Worm (Caenorhabditis elegans) whole organism, late embryonic: ENCODE measurements around the gene pph-5.

Source experiments
- C08G9.2 ChIP-seq: sonication (generic microtip); optimal IDR thresholded peaks from 2 replicates; lab custom pipeline; 2016; ENCODE audit warnings: mild to moderate bottlenecking, missing genetic modification characterization, moderate library complexity, missing compliant biosample characterization
- C38D4.7 ChIP-seq: fragments of 200-800 bp; sonication (Bioruptor generic); optimal IDR thresholded peaks from 2 replicates; lab custom pipeline; 2018; ENCODE audit warnings: mild to moderate bottlenecking, missing genetic modification characterization, moderate library complexity, missing compliant biosample characterization
- F13H6.1 ChIP-seq: sonication (generic microtip); optimal IDR thresholded peaks from 2 replicates; lab custom pipeline; 2016; ENCODE audit warnings: missing genetic modification characterization, missing compliant biosample characterization
- Y22D7AL.16 ChIP-seq: sonication (generic microtip); optimal IDR thresholded peaks from 2 replicates; lab custom pipeline; 2016; ENCODE audit warnings: missing genetic modification characterization, missing compliant biosample characterization
- ahr-1 ChIP-seq: sonication (generic microtip); optimal IDR thresholded peaks from 2 replicates; lab custom pipeline; 2016; ENCODE audit warnings: missing genetic modification characterization, missing compliant biosample characterization
- ceh-2 ChIP-seq: sonication (generic microtip); optimal IDR thresholded peaks from 2 replicates; lab custom pipeline; 2016; ENCODE audit warnings: missing genotype, missing genetic modification characterization, missing compliant biosample characterization
- ceh-22 ChIP-seq: sonication (generic microtip); optimal IDR thresholded peaks from 2 replicates; lab custom pipeline; 2017; ENCODE audit warnings: missing biosample characterization, missing genetic modification characterization
- ceh-30 ChIP-seq: fragments of 150-350 bp; optimal IDR thresholded peaks from 2 replicates; lab custom pipeline; 2014; ENCODE audit warnings: missing biosample characterization, missing genetic modification characterization
- ceh-34 ChIP-seq: sonication (generic microtip); optimal IDR thresholded peaks from 2 replicates; lab custom pipeline; 2016; ENCODE audit warnings: mild to moderate bottlenecking, missing genetic modification characterization, missing compliant biosample characterization
- ceh-45 ChIP-seq: fragments of 200-800 bp; sonication (Bioruptor generic); IDR thresholded peaks from 2 replicates; pipeline ENCODE4 v1.3.6; 2022; ENCODE audit warnings: missing genetic modification reagents, missing genetic modification characterization, missing compliant biosample characterization
- che-1 ChIP-seq: sonication (generic microtip); optimal IDR thresholded peaks from 2 replicates; lab custom pipeline; 2016; ENCODE audit warnings: mild to moderate bottlenecking, missing genetic modification characterization, missing compliant biosample characterization
- dve-1 ChIP-seq: sonication (generic microtip); optimal IDR thresholded peaks from 2 replicates; lab custom pipeline; 2017; ENCODE audit warnings: antibody characterized with exemption, mild to moderate bottlenecking, missing genetic modification characterization, missing compliant biosample characterization
- elt-4 ChIP-seq: sonication (generic microtip); optimal IDR thresholded peaks from 2 replicates; lab custom pipeline; 2016; ENCODE audit warnings: missing genetic modification characterization, missing compliant biosample characterization
- fax-1 ChIP-seq: sonication (generic microtip); optimal IDR thresholded peaks from 2 replicates; lab custom pipeline; 2016; ENCODE audit warnings: missing genotype, missing genetic modification characterization, missing compliant biosample characterization
- fkh-10 ChIP-seq: fragments of 150-350 bp; optimal IDR thresholded peaks from 2 replicates; lab custom pipeline; 2014; ENCODE audit warnings: missing biosample characterization, missing genetic modification reagents, missing genetic modification characterization
- gmeb-2 ChIP-seq: sonication (generic microtip); optimal IDR thresholded peaks from 2 replicates; lab custom pipeline; 2016; ENCODE audit warnings: missing genetic modification characterization, inconsistent platforms, missing compliant biosample characterization
- hlh-15 ChIP-seq: sonication (generic microtip); optimal IDR thresholded peaks from 2 replicates; lab custom pipeline; 2016; ENCODE audit warnings: missing genetic modification characterization, missing compliant biosample characterization
- hlh-30 ChIP-seq: sonication (generic microtip); optimal IDR thresholded peaks from 2 replicates; lab custom pipeline; 2017; ENCODE audit warnings: antibody characterized with exemption, missing genetic modification characterization, missing compliant biosample characterization; ENCODE audit not compliant: insufficient read depth
- hlh-6 ChIP-seq: sonication (generic microtip); optimal IDR thresholded peaks from 2 replicates; lab custom pipeline; 2016; ENCODE audit warnings: missing genotype, missing genetic modification characterization, missing compliant biosample characterization
- hlh-8 ChIP-seq: sonication (generic microtip); optimal IDR thresholded peaks from 2 replicates; lab custom pipeline; 2016; ENCODE audit warnings: missing genotype, missing genetic modification characterization, missing compliant biosample characterization
- lim-6 ChIP-seq: sonication (generic microtip); optimal IDR thresholded peaks from 2 replicates; lab custom pipeline; 2016; ENCODE audit warnings: missing genetic modification characterization, missing compliant biosample characterization
- mec-3 ChIP-seq: sonication (generic microtip); optimal IDR thresholded peaks from 2 replicates; lab custom pipeline; 2016; ENCODE audit warnings: borderline replicate concordance, missing genetic modification characterization, missing compliant biosample characterization
- nfya-1 ChIP-seq: sonication (generic microtip); optimal IDR thresholded peaks from 2 replicates; lab custom pipeline; 2017; ENCODE audit warnings: missing genetic modification characterization, mild to moderate bottlenecking, missing compliant biosample characterization, antibody characterized with exemption, moderate library complexity
- odd-2 ChIP-seq: sonication (generic microtip); optimal IDR thresholded peaks from 2 replicates; lab custom pipeline; 2017; ENCODE audit warnings: antibody characterized with exemption, mild to moderate bottlenecking, missing genetic modification characterization, missing compliant biosample characterization
- pag-3 ChIP-seq: sonication (generic microtip); optimal IDR thresholded peaks from 2 replicates; lab custom pipeline; 2016; ENCODE audit warnings: missing compliant biosample characterization, missing genetic modification characterization, borderline replicate concordance
- pat-9 ChIP-seq: fragments of 200-800 bp; sonication (Bioruptor generic); optimal IDR thresholded peaks from 2 replicates; lab custom pipeline; 2018; ENCODE audit warnings: mild to moderate bottlenecking, missing genetic modification characterization, moderate library complexity, missing compliant biosample characterization
- pqm-1 ChIP-seq: sonication (generic microtip); optimal IDR thresholded peaks from 2 replicates; lab custom pipeline; 2016; ENCODE audit warnings: missing genetic modification characterization, missing compliant biosample characterization
- pros-1 ChIP-seq: fragments of 150-350 bp; optimal IDR thresholded peaks from 2 replicates; lab custom pipeline; 2014; ENCODE audit warnings: missing biosample characterization, missing genetic modification reagents, missing genetic modification characterization
- sox-4 ChIP-seq: sonication (generic microtip); optimal IDR thresholded peaks from 2 replicates; lab custom pipeline; 2017; ENCODE audit warnings: mild to moderate bottlenecking, missing genetic modification characterization, inconsistent platforms, missing compliant biosample characterization
- ttx-3 ChIP-seq: sonication (generic microtip); optimal IDR thresholded peaks from 2 replicates; lab custom pipeline; 2016; ENCODE audit warnings: missing genetic modification reagents, missing genetic modification characterization, missing compliant biosample characterization
- unc-3 ChIP-seq, 2 experiments: fragments of 200-800 bp in 1 of 2; sonication (Bioruptor generic) in 1 of 2; sonication (generic microtip) in 1 of 2; conservative IDR thresholded peaks in 1 of 2; optimal IDR thresholded peaks in 1 of 2; 2 replicates each; pipeline versions ENCODE4 v1.3.6 to Lab custom; 2016 to 2022; ENCODE audit warnings: missing compliant biosample characterization in 2 of 2, missing genetic modification characterization in 2 of 2, missing genetic modification reagents in 1 of 2
- unc-42 ChIP-seq: sonication (generic microtip); optimal IDR thresholded peaks from 2 replicates; lab custom pipeline; 2016; ENCODE audit warnings: missing genotype, missing genetic modification characterization, missing compliant biosample characterization
- zip-5 ChIP-seq: sonication (generic microtip); optimal IDR thresholded peaks from 2 replicates; lab custom pipeline; 2016; ENCODE audit warnings: missing genetic modification characterization, missing compliant biosample characterization
- ztf-16 ChIP-seq: sonication (generic microtip); optimal IDR thresholded peaks from 2 replicates; lab custom pipeline; 2017; ENCODE audit warnings: missing genetic modification characterization, missing compliant biosample characterization

pph-5 gene

ce11 chrV:19189963-19190597 is at the start of gene pph-5, which contains the start of gene Y39B6A.3:
pph-5 (plus strand) TSS chrV:19190547.
Y39B6A.3 (minus strand) TSS chrV:19190013.
- TF ChIP-seq pqm-1 (tag; lab: Kevin White, UChicago) (no peak), unc-42 (tag; lab: Kevin White, UChicago) (peak; percentile 36), nfya-1 (tag; lab: Kevin White, UChicago) (peak; percentile 3)

DNA sequence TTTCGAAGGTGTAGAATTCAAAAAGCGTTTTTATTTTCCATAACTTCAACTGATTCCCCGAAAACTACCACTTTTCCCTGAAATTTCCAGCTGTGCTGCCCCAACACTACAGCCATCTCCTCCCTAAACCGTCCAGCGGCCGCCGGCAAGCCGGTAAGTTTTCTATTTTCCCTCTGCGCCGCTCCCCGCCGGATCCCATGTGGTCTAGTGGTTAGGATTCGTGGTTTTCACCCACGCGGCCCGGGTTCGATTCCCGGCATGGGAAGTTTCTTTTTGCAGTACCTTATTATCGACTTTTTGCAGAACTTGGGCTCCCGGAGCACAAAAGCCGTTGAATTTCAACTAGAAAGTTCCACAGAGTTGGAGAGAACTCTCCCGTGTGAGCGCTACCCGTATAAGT is 47.8 kb upstream of the pph-5 start:
- TF ChIP-seq fax-1 (no peak), lim-6 (tag; lab: Kevin White, UChicago) (no peak), zip-5 (tag; lab: Kevin White, UChicago) (no peak), C08G9.2 (tag; lab: Kevin White, UChicago) (peak; percentile 12), gmeb-2 (tag; lab: Kevin White, UChicago) (peak; percentile 10), ahr-1 (no peak), ceh-2 (tag; lab: Kevin White, UChicago) (no peak), Y22D7AL.16 (tag; lab: Kevin White, UChicago) (no peak), C38D4.7 (no peak), ceh-34 (peak; percentile 15), pat-9 (tag; lab: Kevin White, UChicago) (no peak), F13H6.1 (tag; lab: Kevin White, UChicago) (no peak), fkh-10 (GFP tag; lab: Kevin White, UChicago) (no peak), elt-4 (tag; lab: Kevin White, UChicago) (no peak)
- TF ChIP-seq, all 69 proteins: peak for 3

- no peak for TF ChIP-seq elt-4 (tag; lab: Kevin White, UChicago)
- peak; percentile 16 for TF ChIP-seq hlh-6 (tag; lab: Kevin White, UChicago)
- no peak for TF ChIP-seq odd-2 (tag; lab: Kevin White, UChicago)
- peak; percentile 64 for TF ChIP-seq mec-3 (tag; lab: Kevin White, UChicago)
Observed at ce11 chrV:19148350-19148749, 42.0 kb upstream of the pph-5 start.

DNA sequence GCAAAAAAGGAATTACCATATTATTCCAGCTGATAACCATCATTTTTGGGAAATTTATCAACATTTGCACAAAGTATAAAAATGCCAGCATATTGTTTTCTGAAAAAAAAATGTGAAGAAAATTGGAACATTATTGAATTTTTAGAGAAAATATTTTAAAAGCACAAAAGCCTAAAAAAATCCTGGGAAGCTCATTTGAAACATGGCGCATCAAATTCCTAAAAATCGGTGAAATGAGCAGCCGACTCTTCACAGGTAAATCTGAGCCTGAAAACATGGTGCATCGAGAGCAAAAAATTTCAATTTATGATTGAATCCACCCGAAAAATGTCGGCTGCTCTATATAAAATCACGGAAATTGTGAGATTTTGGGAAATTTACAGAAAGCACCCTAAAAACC is 41.3 kb upstream of the pph-5 start, which contains the start of gene Y39B6A.7:
Gene Y39B6A.7 (minus strand): TSS at position 101 of the 400 bp plus-strand sequence.
- TF ChIP-seq fkh-10 (GFP tag; lab: Kevin White, UChicago): no peak
- TF ChIP-seq ceh-45 (GFP tag; lab: Robert Waterston, UW): no peak
- TF ChIP-seq F13H6.1 (tag; lab: Kevin White, UChicago): no peak
- TF ChIP-seq che-1 (tag; lab: Kevin White, UChicago): no peak
- no peak for TF ChIP-seq ceh-34
- TF ChIP-seq ztf-16 (tag; lab: Kevin White, UChicago): no peak
- no peak for TF ChIP-seq hlh-30 (tag; lab: Kevin White, UChicago)
- TF ChIP-seq ceh-30: no peak
- no peak for TF ChIP-seq pag-3 (tag; lab: Kevin White, UChicago)
- no peak for TF ChIP-seq ceh-22
- TF ChIP-seq hlh-8 (tag; lab: Kevin White, UChicago): no peak
- TF ChIP-seq dve-1 (tag; lab: Kevin White, UChicago): no peak
- TF ChIP-seq, all 69 proteins: peak for 0

DNA sequence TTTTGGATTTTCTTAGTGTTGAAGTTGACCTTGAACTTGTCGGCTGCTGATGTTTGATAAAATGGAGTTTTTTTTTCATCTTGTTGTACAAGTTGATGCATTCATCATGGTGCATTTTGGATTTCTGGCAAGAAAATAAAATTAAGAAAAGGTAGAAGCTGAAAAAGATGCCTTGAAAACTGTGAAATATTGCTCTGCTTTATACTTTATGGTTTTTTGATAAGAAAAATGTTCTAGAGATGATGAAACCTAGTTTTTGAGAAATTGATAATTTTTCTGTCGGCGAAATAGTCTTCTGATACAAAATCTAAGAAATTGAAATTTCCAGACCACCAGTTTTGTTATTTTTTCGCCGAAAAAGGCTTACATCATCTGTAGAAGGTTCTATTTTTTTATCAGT is 38.0 kb upstream of the pph-5 start, which contains the start of gene Y39B6A.69:
Gene Y39B6A.69 (minus strand): TSS at position 101 of the 400 bp plus-strand sequence.
- TF ChIP-seq pros-1 (no peak), unc-3 (GFP tag; conservative IDR thresholded peaks at IDR 0.05; lab: Robert Waterston, UW) (no peak), unc-3 (tag; optimal IDR thresholded peaks at IDR 0.05; lab: Kevin White, UChicago) (no peak), fkh-10 (GFP tag; lab: Kevin White, UChicago) (no peak), ttx-3 (tag; lab: Kevin White, UChicago) (no peak), sox-4 (no peak), hlh-15 (tag; lab: Kevin White, UChicago) (no peak)
